Worm (Caenorhabditis elegans) whole organism, L4 larva: ENCODE data around the gene F53A2.3.

Experiments used
- F10B5.3 ChIP-seq: sonication (generic microtip); optimal IDR thresholded peaks from 2 replicates; lab custom pipeline; 2016; ENCODE audit warnings: mild to moderate bottlenecking, missing genetic modification characterization, missing compliant biosample characterization
- F37D6.2 ChIP-seq: sonication (generic microtip); optimal IDR thresholded peaks from 2 replicates; lab custom pipeline; 2016; ENCODE audit warnings: mild to moderate bottlenecking, missing genetic modification characterization, missing compliant biosample characterization
- F49E8.2 ChIP-seq: sonication (generic microtip); optimal IDR thresholded peaks from 2 replicates; lab custom pipeline; 2016; ENCODE audit warnings: missing compliant biosample characterization, mild to moderate bottlenecking, missing genetic modification characterization, borderline replicate concordance
- T20F7.1 ChIP-seq: fragments of 200-800 bp; sonication (Bioruptor generic); optimal IDR thresholded peaks from 2 replicates; lab custom pipeline; 2018; ENCODE audit warnings: mild to moderate bottlenecking, missing genetic modification characterization, missing compliant biosample characterization
- ama-1 ChIP-seq: fragments of 150-350 bp; optimal IDR thresholded peaks from 2 replicates; lab custom pipeline; 2014; ENCODE audit warnings: inconsistent platforms, mixed read lengths
- arid-1 ChIP-seq: fragments of 200-800 bp; sonication (Bioruptor generic); conservative IDR thresholded peaks from 2 replicates; pipeline ENCODE4 v1.3.6; 2022; ENCODE audit warnings: missing genetic modification reagents, missing genetic modification characterization, missing compliant biosample characterization
- attf-4 ChIP-seq: sonication (generic microtip); optimal IDR thresholded peaks from 3 replicates; lab custom pipeline; 2017; ENCODE audit warnings: missing biosample characterization, missing genetic modification characterization
- ceh-20 ChIP-seq: fragments of 200-800 bp; sonication (Bioruptor generic); IDR thresholded peaks from 2 replicates; pipeline ENCODE4 v1.3.6; 2022; ENCODE audit warnings: missing genetic modification reagents, missing genetic modification characterization, missing compliant biosample characterization
- ceh-62 ChIP-seq: sonication (generic microtip); optimal IDR thresholded peaks from 2 replicates; lab custom pipeline; 2017; ENCODE audit warnings: missing biosample characterization, missing genetic modification characterization
- ces-1 ChIP-seq: fragments of 150-350 bp; sonication (generic microtip); optimal IDR thresholded peaks from 4 replicates; lab custom pipeline; 2014; ENCODE audit warnings: missing biosample characterization, missing genetic modification reagents, missing genetic modification characterization
- daf-16 ChIP-seq, 3 experiments: sonication (generic microtip); optimal IDR thresholded peaks; 2 replicates each; lab custom pipeline; 2016 to 2017; ENCODE audit warnings: missing genetic modification characterization in 3 of 3, missing genetic modification reagents in 3 of 3, mild to moderate bottlenecking in 2 of 3, missing compliant biosample characterization in 2 of 3, missing biosample characterization in 1 of 3, moderate library complexity in 1 of 3
- daf-8 ChIP-seq: fragments of 200-800 bp; sonication (Bioruptor generic); IDR thresholded peaks from 2 replicates; pipeline ENCODE4 v1.3.6; 2022; ENCODE audit warnings: missing genetic modification characterization, missing compliant biosample characterization
- dmd-8 ChIP-seq: fragments of 200-800 bp; sonication (Bioruptor generic); IDR thresholded peaks from 2 replicates; pipeline ENCODE4 v1.3.6; 2022; ENCODE audit warnings: missing genetic modification characterization, missing compliant biosample characterization
- dmd-9 ChIP-seq: fragments of 200-800 bp; sonication (Bioruptor generic); IDR thresholded peaks from 2 replicates; pipeline ENCODE4 v1.3.6; 2022; ENCODE audit warnings: missing genetic modification reagents, missing genetic modification characterization, missing compliant biosample characterization
- dpl-1 ChIP-seq: fragments of 150-350 bp; optimal IDR thresholded peaks from 2 replicates; lab custom pipeline; 2014; ENCODE audit warnings: missing biosample characterization, missing genetic modification reagents, missing genetic modification characterization
- duxl-1 ChIP-seq: sonication (generic microtip); optimal IDR thresholded peaks from 2 replicates; lab custom pipeline; 2016; ENCODE audit warnings: mild to moderate bottlenecking, missing genetic modification characterization, moderate library complexity, missing compliant biosample characterization; ENCODE audit not compliant: poor library complexity
- fkh-10 ChIP-seq: fragments of 150-350 bp; optimal IDR thresholded peaks from 2 replicates; lab custom pipeline; 2014; ENCODE audit warnings: missing biosample characterization, missing genetic modification reagents, missing genetic modification characterization
- gei-8 ChIP-seq: fragments of 200-800 bp; sonication (Bioruptor generic); optimal IDR thresholded peaks from 2 replicates; lab custom pipeline; 2018; ENCODE audit warnings: mild to moderate bottlenecking, missing genetic modification characterization, missing compliant biosample characterization
- hlh-11 ChIP-seq: fragments of 200-800 bp; sonication (Bioruptor generic); optimal IDR thresholded peaks from 2 replicates; lab custom pipeline; 2018; ENCODE audit warnings: mild to moderate bottlenecking, missing genetic modification characterization, missing compliant biosample characterization
- hlh-30 ChIP-seq: sonication (generic microtip); optimal IDR thresholded peaks from 2 replicates; lab custom pipeline; 2017; ENCODE audit warnings: antibody characterized with exemption, mild to moderate bottlenecking, missing genetic modification characterization, missing compliant biosample characterization; ENCODE audit not compliant: insufficient read depth
- hmg-1.1 ChIP-seq: fragments of 200-800 bp; sonication (Bioruptor generic); IDR thresholded peaks from 2 replicates; pipeline ENCODE4 v1.3.6; 2022; ENCODE audit warnings: missing genetic modification reagents, missing genetic modification characterization, missing compliant biosample characterization
- jun-1 ChIP-seq: fragments of 150-350 bp; optimal IDR thresholded peaks from 2 replicates; lab custom pipeline; 2014; ENCODE audit warnings: missing biosample characterization, missing genetic modification reagents, missing genetic modification characterization
- lim-7 ChIP-seq: fragments of 200-800 bp; sonication (Bioruptor generic); IDR thresholded peaks from 2 replicates; pipeline ENCODE4 v1.3.6; 2022; ENCODE audit warnings: missing genetic modification characterization, missing compliant biosample characterization
- lin-1 ChIP-seq: fragments of 200-800 bp; sonication (Bioruptor generic); IDR thresholded peaks from 2 replicates; pipeline ENCODE4 v1.3.6; 2022; ENCODE audit warnings: missing genetic modification reagents, missing genetic modification characterization, missing compliant biosample characterization
- lin-29 ChIP-seq: fragments of 200-800 bp; sonication (Bioruptor generic); IDR thresholded peaks from 2 replicates; pipeline ENCODE4 v1.3.6; 2022; ENCODE audit warnings: missing genetic modification reagents, missing genetic modification characterization, missing compliant biosample characterization
- lin-39 ChIP-seq: fragments of 150-350 bp; optimal IDR thresholded peaks from 2 replicates; lab custom pipeline; 2014; ENCODE audit warnings: missing biosample characterization, missing genetic modification reagents, missing genetic modification characterization
- lir-3 ChIP-seq: sonication (generic microtip); optimal IDR thresholded peaks from 2 replicates; lab custom pipeline; 2016; ENCODE audit warnings: mild to moderate bottlenecking, missing genetic modification characterization, missing compliant biosample characterization
- mep-1 ChIP-seq: fragments of 150-350 bp; sonication (generic microtip); optimal IDR thresholded peaks from 3 replicates; lab custom pipeline; 2014; ENCODE audit warnings: missing biosample characterization, missing genetic modification characterization
- mes-2 ChIP-seq: sonication (generic microtip); optimal IDR thresholded peaks from 2 replicates; lab custom pipeline; 2016; ENCODE audit warnings: missing genotype, mild to moderate bottlenecking, missing genetic modification characterization, missing compliant biosample characterization; ENCODE audit not compliant: poor library complexity, severe bottlenecking
- mxl-3 ChIP-seq: fragments of 200-800 bp; sonication (Bioruptor generic); optimal IDR thresholded peaks from 2 replicates; lab custom pipeline; 2018; ENCODE audit warnings: mild to moderate bottlenecking, missing genetic modification characterization, missing compliant biosample characterization
- nhr-10 ChIP-seq: fragments of 150-350 bp; optimal IDR thresholded peaks from 2 replicates; lab custom pipeline; 2014; ENCODE audit warnings: missing biosample characterization, missing genetic modification characterization
- nhr-111 ChIP-seq: fragments of 200-800 bp; sonication (Bioruptor generic); optimal IDR thresholded peaks from 2 replicates; lab custom pipeline; 2018; ENCODE audit warnings: mild to moderate bottlenecking, missing genetic modification characterization, missing compliant biosample characterization
- nhr-237 ChIP-seq: sonication (generic microtip); optimal IDR thresholded peaks from 2 replicates; lab custom pipeline; 2017; ENCODE audit warnings: missing biosample characterization, missing genetic modification characterization
- nhr-25 ChIP-seq: sonication (generic microtip); optimal IDR thresholded peaks from 2 replicates; lab custom pipeline; 2017; ENCODE audit warnings: missing genetic modification characterization, mild to moderate bottlenecking, missing compliant biosample characterization, antibody characterized with exemption, moderate library complexity, borderline replicate concordance; ENCODE audit not compliant: insufficient read depth
- nhr-41 ChIP-seq: fragments of 200-800 bp; sonication (Bioruptor generic); IDR thresholded peaks from 2 replicates; pipeline ENCODE4 v1.3.6; 2022; ENCODE audit warnings: missing genetic modification reagents, missing genetic modification characterization, missing compliant biosample characterization
- nhr-42 ChIP-seq: fragments of 200-800 bp; sonication (Bioruptor generic); IDR thresholded peaks from 2 replicates; pipeline ENCODE4 v1.3.6; 2022; ENCODE audit warnings: missing genetic modification characterization, missing compliant biosample characterization
- nhr-48 ChIP-seq: sonication (generic microtip); optimal IDR thresholded peaks from 2 replicates; lab custom pipeline; 2016; ENCODE audit warnings: mild to moderate bottlenecking, missing genetic modification characterization, missing compliant biosample characterization
- nhr-76 ChIP-seq: fragments of 150-350 bp; optimal IDR thresholded peaks from 2 replicates; lab custom pipeline; 2014; ENCODE audit warnings: missing biosample characterization, missing genetic modification characterization
- pha-4 ChIP-seq, 2 experiments: fragments of 150-350 bp in 1 of 2; fragments of 200-800 bp in 1 of 2; sonication (Bioruptor generic) in 1 of 2; IDR thresholded peaks in 1 of 2; optimal IDR thresholded peaks in 1 of 2; 2 replicates each; pipeline versions ENCODE4 v1.3.6 to Lab custom; 2014 to 2022; ENCODE audit warnings: missing genetic modification characterization in 2 of 2, missing genetic modification reagents in 2 of 2, missing biosample characterization in 1 of 2, missing compliant biosample characterization in 1 of 2
- pqm-1 ChIP-seq: sonication (generic microtip); optimal IDR thresholded peaks from 2 replicates; lab custom pipeline; 2017; ENCODE audit warnings: missing biosample characterization, missing genetic modification characterization
- sdz-12 ChIP-seq: fragments of 200-800 bp; sonication (Bioruptor generic); optimal IDR thresholded peaks from 2 replicates; lab custom pipeline; 2018; ENCODE audit warnings: mild to moderate bottlenecking, missing genetic modification characterization, missing compliant biosample characterization
- set-16 ChIP-seq: fragments of 200-800 bp; sonication (Bioruptor generic); IDR thresholded peaks from 2 replicates; pipeline ENCODE4 v1.3.6; 2022; ENCODE audit warnings: missing genetic modification reagents, missing genetic modification characterization, missing compliant biosample characterization
- skn-1 ChIP-seq: fragments of 150-350 bp; optimal IDR thresholded peaks from 2 replicates; lab custom pipeline; 2014; ENCODE audit warnings: missing biosample characterization, missing genetic modification characterization
- snpc-4 ChIP-seq: fragments of 150-350 bp; optimal IDR thresholded peaks from 2 replicates; lab custom pipeline; 2014; ENCODE audit warnings: missing biosample characterization, missing genetic modification characterization
- spr-1 ChIP-seq: sonication (generic microtip); optimal IDR thresholded peaks from 2 replicates; lab custom pipeline; 2016; ENCODE audit warnings: mild to moderate bottlenecking, missing genetic modification characterization, missing compliant biosample characterization
- spr-3 ChIP-seq: fragments of 200-800 bp; sonication (Bioruptor generic); optimal IDR thresholded peaks from 2 replicates; lab custom pipeline; 2018; ENCODE audit warnings: mild to moderate bottlenecking, missing genetic modification characterization, missing compliant biosample characterization
- tag-97 ChIP-seq: fragments of 200-800 bp; sonication (Bioruptor generic); IDR thresholded peaks from 2 replicates; pipeline ENCODE4 v1.3.6; 2022; ENCODE audit warnings: missing genetic modification characterization, missing compliant biosample characterization
- unc-39 ChIP-seq: sonication (generic microtip); optimal IDR thresholded peaks from 2 replicates; lab custom pipeline; 2017; ENCODE audit warnings: missing biosample characterization, missing genetic modification characterization
- zag-1 ChIP-seq: fragments of 150-350 bp; optimal IDR thresholded peaks from 2 replicates; lab custom pipeline; 2014; ENCODE audit warnings: missing biosample characterization, missing genetic modification characterization
- zfp-2 ChIP-seq: sonication (generic microtip); optimal IDR thresholded peaks from 2 replicates; lab custom pipeline; 2016; ENCODE audit warnings: mild to moderate bottlenecking, missing genetic modification characterization, missing compliant biosample characterization
- zfp-3 ChIP-seq: fragments of 200-800 bp; sonication (Bioruptor generic); conservative IDR thresholded peaks from 2 replicates; pipeline ENCODE4 v1.3.6; 2022; ENCODE audit warnings: missing genetic modification reagents, missing genetic modification characterization, missing compliant biosample characterization

Gene F53A2.3

ce11 chrIII:13359847-13360246, 20.3 kb upstream of the F53A2.3 start (continued):
- TF ChIP-seq mxl-3, result peak; percentile 96
- TF ChIP-seq ceh-20 (GFP tag; lab: Robert Waterston, UW), result no peak
- TF ChIP-seq nhr-25 (tag; lab: Kevin White, UChicago), result no peak
- TF ChIP-seq spr-1 (tag; lab: Kevin White, UChicago), result no peak
- TF ChIP-seq spr-3 (GFP tag; lab: Kevin White, UChicago), result no peak
- TF ChIP-seq lim-7 (GFP tag; lab: Robert Waterston, UW), result no peak
- no peak for TF ChIP-seq ceh-62
- TF ChIP-seq lin-29 (GFP tag; lab: Robert Waterston, UW), result no peak
- TF ChIP-seq nhr-42 (GFP tag; lab: Robert Waterston, UW), result no peak
- no peak for TF ChIP-seq hlh-11
- TF ChIP-seq dmd-9 (GFP tag; lab: Robert Waterston, UW), result no peak
- TF ChIP-seq jun-1 (tag; lab: Kevin White, UChicago), result no peak
- no peak for TF ChIP-seq zfp-3 (GFP tag; lab: Robert Waterston, UW)
- no peak for TF ChIP-seq duxl-1 (tag; lab: Kevin White, UChicago)
- no peak for TF ChIP-seq nhr-10 (tag; lab: Kevin White, UChicago)
- no peak for TF ChIP-seq lin-39
- no peak for TF ChIP-seq snpc-4 (tag; lab: Kevin White, UChicago)
- no peak for TF ChIP-seq tag-97 (GFP tag; lab: Robert Waterston, UW)
- no peak for TF ChIP-seq nhr-41 (GFP tag; lab: Robert Waterston, UW)
- TF ChIP-seq mes-2 (tag; lab: Kevin White, UChicago), result no peak
- TF ChIP-seq T20F7.1, result no peak
- no peak for TF ChIP-seq nhr-48 (tag; lab: Kevin White, UChicago)
- TF ChIP-seq hmg-1.1 (GFP tag; lab: Robert Waterston, UW), result no peak; the same call in 1 of the 2 replicates
- no peak for TF ChIP-seq skn-1 (tag; lab: Kevin White, UChicago)
- no peak for TF ChIP-seq zag-1 (tag; lab: Kevin White, UChicago)
- TF ChIP-seq daf-8 (GFP tag; lab: Robert Waterston, UW), result no peak
- no peak for TF ChIP-seq pqm-1 (tag; lab: Kevin White, UChicago)
- no peak for TF ChIP-seq lin-1 (GFP tag; lab: Robert Waterston, UW)
- no peak for TF ChIP-seq nhr-111 (GFP tag; lab: Kevin White, UChicago)
- TF ChIP-seq nhr-237 (tag; lab: Kevin White, UChicago), result no peak
- TF ChIP-seq ces-1 (GFP tag; lab: Kevin White, UChicago), result no peak
- TF ChIP-seq dmd-8 (GFP tag; lab: Robert Waterston, UW), result no peak
- TF ChIP-seq attf-4 (tag; lab: Kevin White, UChicago), result no peak
- TF ChIP-seq fkh-10 (GFP tag; lab: Kevin White, UChicago), result peak; percentile 60
- TF ChIP-seq pha-4 (GFP tag; IDR thresholded peaks at IDR 0.05; lab: Robert Waterston, UW), result no peak
- TF ChIP-seq pha-4 (tag; optimal IDR thresholded peaks at IDR 0.05; lab: Kevin White, UChicago), result peak; percentile 87
- TF ChIP-seq lir-3 (tag; lab: Kevin White, UChicago), result no peak
- TF ChIP-seq nhr-76 (tag; lab: Kevin White, UChicago), result no peak
- no peak for TF ChIP-seq ama-1
- TF ChIP-seq gei-8 (GFP tag; lab: Kevin White, UChicago), result no peak
- no peak for TF ChIP-seq F49E8.2 (tag; lab: Kevin White, UChicago)
- TF ChIP-seq zfp-2, result no peak
- no peak for TF ChIP-seq sdz-12 (GFP tag; lab: Kevin White, UChicago)
- TF ChIP-seq unc-39 (tag; lab: Kevin White, UChicago), result no peak
- TF ChIP-seq hlh-30, result peak; percentile 92
- no peak for TF ChIP-seq set-16 (GFP tag; lab: Robert Waterston, UW)
- peak; percentile 32 for TF ChIP-seq dpl-1 (GFP tag; lab: Kevin White, UChicago)
- no peak for TF ChIP-seq F37D6.2 (tag; lab: Kevin White, UChicago)
- no peak for TF ChIP-seq mep-1 (tag; lab: Kevin White, UChicago)
- no peak for TF ChIP-seq daf-16 (GFP tag; optimal IDR thresholded peaks at IDR 0.05; lab: Kevin White, UChicago)
- no peak for TF ChIP-seq daf-16 (tag; optimal IDR thresholded peaks at IDR 0.05; lab: Kevin White, UChicago)
- TF ChIP-seq arid-1, result no peak
- TF ChIP-seq F10B5.3 (tag; lab: Kevin White, UChicago), result no peak
